Fruit fly (Drosophila melanogaster): ENCODE data around the gene mat.

mat gene

dm6 chr3L:908508-909162 is 5.9 kb downstream of the mat start, which contains the start of gene nerfin-1 (continued):
- no peak for TF ChIP-seq CG32264 (GFP tag; optimal IDR thresholded peaks at IDR 0.05)
- TF ChIP-seq fru (GFP tag; optimal IDR thresholded peaks at IDR 0.05) = no peak

dm6 chr3L:912406-913369 is 10.0 kb downstream of the mat start:
- no peak for TF ChIP-seq CG32264 (GFP tag; optimal IDR thresholded peaks at IDR 0.05)
- no peak for TF ChIP-seq Mio (GFP tag; optimal IDR thresholded peaks at IDR 0.05)
- TF ChIP-seq Dif (GFP tag; optimal IDR thresholded peaks at IDR 0.05; ENCODE audit: partially characterized antibody) = no peak

DNA sequence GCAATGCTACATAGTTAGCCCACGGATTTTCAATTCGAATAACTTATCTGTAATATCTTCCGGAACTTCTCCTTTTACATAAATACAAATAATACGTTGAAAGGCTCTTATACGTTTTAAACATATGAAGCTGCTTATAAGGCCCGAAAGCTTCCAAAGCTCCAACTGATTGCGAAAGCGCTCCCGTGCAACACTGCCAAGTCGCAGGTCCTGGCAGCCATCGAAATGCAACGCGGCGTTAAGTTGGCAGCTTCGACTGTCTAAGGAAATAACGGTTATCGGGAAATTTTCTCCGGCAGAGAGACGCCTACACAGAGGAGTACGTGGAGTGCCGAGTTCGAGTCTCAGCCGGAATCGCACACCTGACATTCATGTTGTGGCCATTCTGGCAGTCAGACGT is 11.0 kb downstream of the mat start, which contains the start of gene Glut1:
Glut1 (plus strand) TSS at position 393 of the 400 bp plus-strand sequence.
- no peak for TF ChIP-seq Hr78 (GFP tag; optimal IDR thresholded peaks at IDR 0.05)
- TF ChIP-seq Vsx2 (GFP tag; optimal IDR thresholded peaks at IDR 0.05; ENCODE audit: partially characterized antibody) = no peak
- no peak for TF ChIP-seq lola (GFP tag; optimal IDR thresholded peaks at IDR 0.05)
- no peak for TF ChIP-seq jim (GFP tag; optimal IDR thresholded peaks at IDR 0.05)
- no peak for TF ChIP-seq Abd-B (GFP tag; optimal IDR thresholded peaks at IDR 0.05)
- TF ChIP-seq GATAd (GFP tag; optimal IDR thresholded peaks at IDR 0.05) = no peak
- TF ChIP-seq CG32264 (GFP tag; optimal IDR thresholded peaks at IDR 0.05) = no peak
- TF ChIP-seq h (GFP tag; optimal IDR thresholded peaks at IDR 0.05) = no peak
- no peak for TF ChIP-seq sage (GFP tag; optimal IDR thresholded peaks at IDR 0.05)
- TF ChIP-seq HLH106 (tag; optimal IDR thresholded peaks at IDR 0.05) = no peak
- no peak for TF ChIP-seq Jra (GFP tag; optimal IDR thresholded peaks at IDR 0.05)
- TF ChIP-seq usp (GFP tag; optimal IDR thresholded peaks at IDR 0.05) = no peak
- no peak for TF ChIP-seq pan (optimal IDR thresholded peaks at IDR 0.05)
- no peak for TF ChIP-seq OdsH (GFP tag; optimal IDR thresholded peaks at IDR 0.05)
- no peak for TF ChIP-seq dmrt93B (GFP tag; optimal IDR thresholded peaks at IDR 0.05)
- TF ChIP-seq fru (GFP tag; optimal IDR thresholded peaks at IDR 0.05) = no peak

- TF ChIP-seq Dfd (GFP tag; optimal IDR thresholded peaks at IDR 0.05) = peak; percentile 72
- no peak for TF ChIP-seq sage (GFP tag; optimal IDR thresholded peaks at IDR 0.05)
- TF ChIP-seq N (GFP tag; optimal IDR thresholded peaks at IDR 0.05) = no peak
These were observed 12.2 kb downstream of the mat start for dm6 chr3L:914852-915251.

DNA sequence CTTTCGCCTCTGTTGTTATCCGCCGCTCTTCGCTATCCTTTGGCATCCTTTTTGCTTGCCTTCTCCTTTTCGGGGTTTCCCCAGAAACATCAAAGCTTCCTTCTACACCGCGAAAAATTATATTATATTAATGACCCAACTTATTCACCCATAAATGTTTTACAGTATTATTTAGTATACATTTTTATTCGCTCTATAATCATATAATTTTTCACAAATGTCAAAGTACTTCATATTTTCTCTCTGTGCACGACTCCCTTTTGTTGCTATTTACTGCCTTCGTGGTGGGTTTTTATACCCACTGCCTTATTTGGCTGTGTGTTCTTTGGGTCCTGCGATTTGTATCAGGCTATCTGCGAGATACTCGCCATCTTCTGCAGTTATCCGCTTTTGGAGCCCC is 14.5 kb downstream of the mat start:
- no peak for TF ChIP-seq Hnf4 (GFP tag; optimal IDR thresholded peaks at IDR 0.05)
- peak; percentile 45 for TF ChIP-seq HLH106 (tag; optimal IDR thresholded peaks at IDR 0.05)
- TF ChIP-seq dsf (GFP tag; optimal IDR thresholded peaks at IDR 0.05; ENCODE audit: borderline replicate concordance) = no peak

dm6 chr3L:952152-952551 is 49.5 kb downstream of the mat start:
- TF ChIP-seq tai (GFP tag; optimal IDR thresholded peaks at IDR 0.05) = no peak

Data from whole organism, wandering third instar larva.